Worm (Caenorhabditis elegans): ENCODE results near the gene Y111B2A.21.

ce11 chrIII:12755048-12755447 lies 8.8 kb downstream of the Y111B2A.21 start, which contains the start of gene srw-10:
- no peak for TF ChIP-seq unc-130 (tag; optimal IDR thresholded peaks at IDR 0.05)
- TF ChIP-seq nhr-84 (tag; optimal IDR thresholded peaks at IDR 0.05) = no peak
- TF ChIP-seq fkh-10 (GFP tag; optimal IDR thresholded peaks at IDR 0.05) = no peak
- no peak for TF ChIP-seq ama-1 (optimal IDR thresholded peaks at IDR 0.05)
- TF ChIP-seq tbx-2 (tag; optimal IDR thresholded peaks at IDR 0.05) = no peak
- no peak for TF ChIP-seq nhr-76 (tag; optimal IDR thresholded peaks at IDR 0.05)
- TF ChIP-seq nhr-85 (tag) = no peak
- TF ChIP-seq snpc-4 (tag; optimal IDR thresholded peaks at IDR 0.05) = no peak
- TF ChIP-seq sox-4 (tag; optimal IDR thresholded peaks at IDR 0.05) = no peak
- TF ChIP-seq grh-1 (GFP tag; IDR thresholded peaks at IDR 0.05) = no peak
- no peak for TF ChIP-seq pag-3 (tag; optimal IDR thresholded peaks at IDR 0.05; ENCODE audit: borderline replicate concordance, insufficient read depth)
- no peak for TF ChIP-seq nhr-19 (GFP tag; conservative IDR thresholded peaks at IDR 0.05)
- no peak for TF ChIP-seq C16A3.4 (tag; optimal IDR thresholded peaks at IDR 0.05)
- no peak for TF ChIP-seq ces-1 (GFP tag; optimal IDR thresholded peaks at IDR 0.05)
